Worm (Caenorhabditis elegans): Measurements from ENCODE around the gene larp-1.

larp-1 gene

DNA sequence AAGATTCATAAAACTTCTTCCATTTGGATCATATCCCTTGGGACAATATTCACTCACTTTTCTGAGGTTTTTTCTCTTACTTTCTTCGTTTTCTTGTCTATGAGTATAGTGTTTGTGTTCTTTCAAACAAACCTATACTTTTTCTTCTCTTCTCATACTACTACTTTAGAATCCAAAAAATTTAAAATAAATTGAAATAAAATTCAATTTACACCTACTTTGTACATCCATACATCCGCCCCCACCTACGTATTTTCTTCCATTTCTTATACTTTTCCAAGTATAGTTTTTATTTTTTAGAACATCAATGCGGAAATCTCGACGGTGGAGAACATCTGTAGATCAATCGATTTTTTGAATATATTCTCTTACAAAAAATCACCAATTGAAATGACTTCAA, 52.2 kb downstream of the larp-1 start, which contains the start of gene nca-2:
Gene nca-2, plus strand, starts transcription at position 301 of the 400 bp plus-strand sequence.
- TF ChIP-seq scrt-1 (GFP tag; IDR thresholded peaks at IDR 0.05) (no peak), ceh-13 (GFP tag; optimal IDR thresholded peaks at IDR 0.05) (no peak), tra-4 (tag; optimal IDR thresholded peaks at IDR 0.05) (no peak), ets-7 (tag; optimal IDR thresholded peaks at IDR 0.05) (no peak), pes-1 (GFP tag; IDR thresholded peaks at IDR 0.05) (no peak), ceh-36 (tag; optimal IDR thresholded peaks at IDR 0.05) (no peak), ama-1 (optimal IDR thresholded peaks at IDR 0.05) (no peak)

DNA sequence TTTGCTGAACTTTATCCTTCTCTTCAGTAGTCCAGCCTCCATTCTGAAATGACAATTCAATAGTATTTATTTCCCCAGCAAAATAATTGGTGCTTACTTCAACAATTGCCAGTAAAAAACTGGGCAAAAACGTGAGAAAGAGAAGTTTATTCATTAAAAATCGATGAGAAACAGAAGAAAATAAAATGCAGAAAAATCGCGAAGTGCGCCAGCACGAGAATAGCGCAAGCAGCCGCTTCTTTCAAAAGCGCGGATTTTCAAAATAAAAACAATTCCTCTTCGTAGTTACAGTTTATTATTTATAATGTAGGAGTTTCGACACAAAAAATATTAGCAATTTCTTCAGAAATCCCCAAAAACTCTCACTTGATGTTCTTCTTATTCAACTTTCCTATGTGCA, 54.6 kb downstream of the larp-1 start, which contains the start of gene C27F2.9:
Gene C27F2.9, minus strand, starts transcription at position 159 of the 400 bp plus-strand sequence.
- TF ChIP-seq ceh-36 (tag; optimal IDR thresholded peaks at IDR 0.05) (no peak), tbx-11 (GFP tag; IDR thresholded peaks at IDR 0.05) (0 out of 2 replicates have a peak, but pooled peaks have one; percentile 5), flt-1 (GFP tag; IDR thresholded peaks at IDR 0.05) (no peak), scrt-1 (GFP tag; IDR thresholded peaks at IDR 0.05) (no peak), ama-1 (optimal IDR thresholded peaks at IDR 0.05) (no peak), B0310.2 (tag; optimal IDR thresholded peaks at IDR 0.05) (no peak), ceh-13 (GFP tag; optimal IDR thresholded peaks at IDR 0.05) (no peak), hnd-1 (tag; optimal IDR thresholded peaks at IDR 0.05) (no peak), tra-4 (tag; optimal IDR thresholded peaks at IDR 0.05) (no peak), hmg-4 (GFP tag; optimal IDR thresholded peaks at IDR 0.05) (no peak), sea-1 (GFP tag; conservative IDR thresholded peaks at IDR 0.05) (0 out of 2 replicates have a peak, but pooled peaks have one; percentile 14), F13C5.2 (tag; optimal IDR thresholded peaks at IDR 0.05) (peak; percentile 91), pes-1 (GFP tag; IDR thresholded peaks at IDR 0.05) (peak; percentile 67), aly-1 (tag; optimal IDR thresholded peaks at IDR 0.05) (no peak), hmbx-1 (tag; optimal IDR thresholded peaks at IDR 0.05) (no peak), ets-7 (tag; optimal IDR thresholded peaks at IDR 0.05) (peak; percentile 1), tbx-37 (GFP tag; conservative IDR thresholded peaks at IDR 0.05) (no peak)

- TF ChIP-seq tra-4 (tag; optimal IDR thresholded peaks at IDR 0.05), result no peak
- TF ChIP-seq hmbx-1 (tag; optimal IDR thresholded peaks at IDR 0.05), result no peak
- TF ChIP-seq ama-1 (optimal IDR thresholded peaks at IDR 0.05), result no peak
- no peak for TF ChIP-seq hnd-1 (tag; optimal IDR thresholded peaks at IDR 0.05)
- no peak for TF ChIP-seq ceh-36 (tag; optimal IDR thresholded peaks at IDR 0.05)
- no peak for TF ChIP-seq tbx-37 (GFP tag; conservative IDR thresholded peaks at IDR 0.05)
- TF ChIP-seq pes-1 (GFP tag; IDR thresholded peaks at IDR 0.05), result no peak
- no peak for TF ChIP-seq ets-7 (tag; optimal IDR thresholded peaks at IDR 0.05)
- TF ChIP-seq aly-1 (tag; optimal IDR thresholded peaks at IDR 0.05), result no peak
- TF ChIP-seq scrt-1 (GFP tag; IDR thresholded peaks at IDR 0.05), result no peak
- no peak for TF ChIP-seq hmg-4 (GFP tag; optimal IDR thresholded peaks at IDR 0.05)
- TF ChIP-seq tbx-11 (GFP tag; IDR thresholded peaks at IDR 0.05), result no peak
- no peak for TF ChIP-seq flt-1 (GFP tag; IDR thresholded peaks at IDR 0.05)
- no peak for TF ChIP-seq B0310.2 (tag; optimal IDR thresholded peaks at IDR 0.05)
- TF ChIP-seq ceh-13 (GFP tag; optimal IDR thresholded peaks at IDR 0.05), result no peak
- no peak for TF ChIP-seq sea-1 (GFP tag; conservative IDR thresholded peaks at IDR 0.05)
These were observed 55.1 kb downstream of the larp-1 start, which contains the start of gene vps-22 for ce11 chrIII:4962393-4962792. TSS of gene vps-22 (minus strand) at chrIII:4962493.

DNA sequence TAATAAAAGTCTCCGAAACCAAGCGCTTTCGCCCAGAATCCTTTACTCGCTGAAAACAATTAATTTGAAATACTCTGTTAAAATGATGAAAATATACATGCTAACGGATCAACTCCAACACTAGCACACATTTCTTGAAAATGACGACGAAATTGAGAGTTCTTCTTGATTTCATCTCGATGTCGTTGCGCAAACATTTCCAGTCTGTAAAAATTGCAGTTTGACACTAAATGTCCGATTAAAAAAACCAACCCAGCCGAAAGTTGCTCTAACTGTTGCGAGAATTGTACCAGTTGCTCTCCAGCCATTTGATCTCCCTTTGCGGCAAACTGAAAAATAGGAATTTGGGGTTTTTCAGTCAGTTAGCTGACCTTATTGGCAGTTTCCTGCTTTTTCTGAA, 56.2 kb downstream of the larp-1 start:
- no peak for TF ChIP-seq ceh-36 (tag; optimal IDR thresholded peaks at IDR 0.05)
- no peak for TF ChIP-seq B0310.2 (tag; optimal IDR thresholded peaks at IDR 0.05)
- no peak for TF ChIP-seq flt-1 (GFP tag; IDR thresholded peaks at IDR 0.05)
- no peak for TF ChIP-seq hmbx-1 (tag; optimal IDR thresholded peaks at IDR 0.05)
- TF ChIP-seq aly-1 (tag; optimal IDR thresholded peaks at IDR 0.05), result no peak
- no peak for TF ChIP-seq scrt-1 (GFP tag; IDR thresholded peaks at IDR 0.05)
- TF ChIP-seq ceh-13 (GFP tag; optimal IDR thresholded peaks at IDR 0.05), result no peak
- TF ChIP-seq pes-1 (GFP tag; IDR thresholded peaks at IDR 0.05), result no peak
- no peak for TF ChIP-seq F13C5.2 (tag; optimal IDR thresholded peaks at IDR 0.05)
- no peak for TF ChIP-seq hnd-1 (tag; optimal IDR thresholded peaks at IDR 0.05)
- no peak for TF ChIP-seq tbx-37 (GFP tag; conservative IDR thresholded peaks at IDR 0.05)
- TF ChIP-seq ama-1 (optimal IDR thresholded peaks at IDR 0.05), result no peak
- no peak for TF ChIP-seq tra-4 (tag; optimal IDR thresholded peaks at IDR 0.05)
- TF ChIP-seq sea-1 (GFP tag; conservative IDR thresholded peaks at IDR 0.05), result no peak
- no peak for TF ChIP-seq ets-7 (tag; optimal IDR thresholded peaks at IDR 0.05)

DNA sequence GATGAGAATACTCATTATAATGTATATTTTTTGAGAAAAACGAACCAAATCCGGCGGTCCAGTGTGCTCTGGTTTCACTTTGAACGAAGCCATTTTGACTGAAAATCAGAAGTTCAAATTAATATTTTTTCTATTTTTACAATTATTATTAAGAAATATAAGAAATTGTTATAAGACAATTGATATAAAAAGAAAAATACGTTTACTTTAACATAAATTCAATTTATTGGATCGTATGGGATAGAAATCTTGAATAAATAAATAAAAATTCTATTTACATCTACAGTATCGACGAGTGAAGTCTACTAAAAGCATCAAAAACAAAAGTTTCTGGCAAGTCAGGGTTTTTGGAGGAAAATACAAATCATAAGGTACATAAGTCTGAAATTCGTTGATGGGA, 57.2 kb downstream of the larp-1 start, which contains the start of gene C27F2.4:
Gene C27F2.4, minus strand, starts transcription at position 101 of the 400 bp plus-strand sequence.
- no peak for TF ChIP-seq hmbx-1 (tag; optimal IDR thresholded peaks at IDR 0.05)
- TF ChIP-seq hmg-4 (GFP tag; optimal IDR thresholded peaks at IDR 0.05), result no peak
- no peak for TF ChIP-seq scrt-1 (GFP tag; IDR thresholded peaks at IDR 0.05)
- TF ChIP-seq pes-1 (GFP tag; IDR thresholded peaks at IDR 0.05), result no peak
- no peak for TF ChIP-seq tbx-11 (GFP tag; IDR thresholded peaks at IDR 0.05)
- no peak for TF ChIP-seq ama-1 (optimal IDR thresholded peaks at IDR 0.05)
- TF ChIP-seq tra-4 (tag; optimal IDR thresholded peaks at IDR 0.05), result no peak
- no peak for TF ChIP-seq B0310.2 (tag; optimal IDR thresholded peaks at IDR 0.05)
- TF ChIP-seq hnd-1 (tag; optimal IDR thresholded peaks at IDR 0.05), result no peak
- TF ChIP-seq flt-1 (GFP tag; IDR thresholded peaks at IDR 0.05), result no peak
- no peak for TF ChIP-seq tbx-37 (GFP tag; conservative IDR thresholded peaks at IDR 0.05)
- no peak for TF ChIP-seq ets-7 (tag; optimal IDR thresholded peaks at IDR 0.05)
- TF ChIP-seq ceh-36 (tag; optimal IDR thresholded peaks at IDR 0.05), result no peak
- TF ChIP-seq sea-1 (GFP tag; conservative IDR thresholded peaks at IDR 0.05), result no peak
- no peak for TF ChIP-seq aly-1 (tag; optimal IDR thresholded peaks at IDR 0.05)
- no peak for TF ChIP-seq ceh-13 (GFP tag; optimal IDR thresholded peaks at IDR 0.05)
- no peak for TF ChIP-seq F13C5.2 (tag; optimal IDR thresholded peaks at IDR 0.05)
